Worm (Caenorhabditis elegans): ENCODE data around the gene F23D12.3.
A peak's percentile ranks its signal among the peaks of the same experiment; 100 is the strongest.

The F23D12.3 gene

DNA sequence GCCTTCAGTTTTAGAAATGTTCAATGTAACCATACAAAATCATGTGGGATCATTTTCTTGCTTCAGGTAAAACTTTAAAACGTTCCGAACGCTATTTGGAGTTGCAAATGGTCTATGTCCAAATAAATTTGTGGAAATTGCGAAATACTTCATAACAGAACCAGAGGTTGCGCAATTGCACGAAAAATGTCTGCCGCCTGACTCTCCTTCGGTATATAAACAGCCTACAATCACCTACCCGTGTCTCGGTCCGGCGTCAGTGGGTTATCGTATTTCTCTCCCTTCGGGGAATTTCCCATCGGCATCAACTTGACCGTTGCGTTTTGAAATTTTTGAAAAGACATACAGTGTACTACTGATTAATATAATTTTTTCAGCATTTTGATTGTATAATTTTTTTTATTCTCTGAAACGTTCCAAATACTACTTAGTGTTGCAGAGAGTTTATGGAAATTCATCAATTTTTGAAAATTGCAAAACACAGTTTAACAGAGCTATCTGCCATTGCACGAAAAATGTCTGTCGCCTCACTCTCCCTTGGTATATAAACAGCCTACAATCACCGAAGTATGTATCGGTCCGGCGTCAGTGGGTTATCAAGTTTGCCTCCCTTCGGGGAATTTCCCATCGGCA, 34.3 kb downstream of the F23D12.3 start (continued):
- TF ChIP-seq ceh-82 (tag; optimal IDR thresholded peaks at IDR 0.05) (no peak), nhr-77 (tag; optimal IDR thresholded peaks at IDR 0.05) (no peak), hlh-11 (tag; optimal IDR thresholded peaks at IDR 0.05) (no peak), nhr-11 (tag; optimal IDR thresholded peaks at IDR 0.05) (no peak), ztf-11 (tag; optimal IDR thresholded peaks at IDR 0.05) (no peak), lin-38 (GFP tag; IDR thresholded peaks at IDR 0.05) (no peak; the same call in 1 of the 2 replicates), mes-2 (tag; optimal IDR thresholded peaks at IDR 0.05; ENCODE audit: poor library complexity, severe bottlenecking) (no peak), nhr-10 (tag; optimal IDR thresholded peaks at IDR 0.05) (no peak), hlh-30 (tag; optimal IDR thresholded peaks at IDR 0.05; ENCODE audit: insufficient read depth) (peak; percentile 61), dpl-1 (GFP tag; optimal IDR thresholded peaks at IDR 0.05) (no peak), zip-2 (tag; optimal IDR thresholded peaks at IDR 0.05) (peak; percentile 100), lin-29 (GFP tag; IDR thresholded peaks at IDR 0.05) (0 out of 2 replicates have a peak, but pooled peaks have one; percentile 44), spr-3 (GFP tag; optimal IDR thresholded peaks at IDR 0.05) (peak; percentile 73), nhr-111 (GFP tag; optimal IDR thresholded peaks at IDR 0.05) (peak; percentile 63), nhr-237 (tag; optimal IDR thresholded peaks at IDR 0.05) (no peak), pha-4 (GFP tag; IDR thresholded peaks at IDR 0.05) (peak; percentile 76; the same call in 1 of the 2 replicates), pha-4 (tag; optimal IDR thresholded peaks at IDR 0.05) (no peak), dve-1 (tag; optimal IDR thresholded peaks at IDR 0.05; ENCODE audit: insufficient read depth) (no peak), lsy-2 (tag; optimal IDR thresholded peaks at IDR 0.05) (no peak), daf-8 (GFP tag; IDR thresholded peaks at IDR 0.05) (0 out of 2 replicates have a peak, but pooled peaks have one; percentile 54), cey-2 (tag; optimal IDR thresholded peaks at IDR 0.05; ENCODE audit: borderline replicate concordance, insufficient read depth) (no peak), ztf-7 (tag; optimal IDR thresholded peaks at IDR 0.05) (peak; percentile 92), lin-39 (tag; optimal IDR thresholded peaks at IDR 0.05) (no peak), fos-1 (tag; optimal IDR thresholded peaks at IDR 0.05) (no peak)

ce11 chrX:14477338-14477737, 34.9 kb downstream of the F23D12.3 start:
- TF ChIP-seq F49E8.2 (tag; optimal IDR thresholded peaks at IDR 0.05; ENCODE audit: borderline replicate concordance): no peak
- no peak for TF ChIP-seq gei-8 (GFP tag; optimal IDR thresholded peaks at IDR 0.05)
- TF ChIP-seq nhr-102 (tag; optimal IDR thresholded peaks at IDR 0.05): peak; percentile 14
- TF ChIP-seq Y105C5A.15 (GFP tag; IDR thresholded peaks at IDR 0.05): peak; percentile 79; the same call in 1 of the 2 replicates
- no peak for TF ChIP-seq lin-29 (GFP tag; IDR thresholded peaks at IDR 0.05)
- TF ChIP-seq ZK546.5 (tag; optimal IDR thresholded peaks at IDR 0.05): no peak
- TF ChIP-seq zfp-3 (GFP tag; conservative IDR thresholded peaks at IDR 0.05): no peak
- no peak for TF ChIP-seq aha-1 (tag)
- TF ChIP-seq lin-15B (tag; optimal IDR thresholded peaks at IDR 0.05): no peak
- TF ChIP-seq unc-39 (tag; optimal IDR thresholded peaks at IDR 0.05): no peak
- no peak for TF ChIP-seq hif-1 (tag; optimal IDR thresholded peaks at IDR 0.05)
- TF ChIP-seq ZK337.2 (GFP tag; IDR thresholded peaks at IDR 0.05): no peak
- TF ChIP-seq nhr-237 (tag; optimal IDR thresholded peaks at IDR 0.05): no peak
- TF ChIP-seq daf-8 (GFP tag; IDR thresholded peaks at IDR 0.05): peak; percentile 46; the same call in 1 of the 2 replicates
- TF ChIP-seq zfp-2 (tag; optimal IDR thresholded peaks at IDR 0.05): no peak
- no peak for TF ChIP-seq mxl-3 (GFP tag; optimal IDR thresholded peaks at IDR 0.05)
- TF ChIP-seq lim-7 (GFP tag; IDR thresholded peaks at IDR 0.05): peak; percentile 63; the same call in 1 of the 2 replicates
- TF ChIP-seq ceh-44 (GFP tag; IDR thresholded peaks at IDR 0.05): 0 out of 2 replicates have a peak, but pooled peaks have one; percentile 20
- no peak for TF ChIP-seq T20F7.1 (GFP tag; optimal IDR thresholded peaks at IDR 0.05)
- TF ChIP-seq nhr-48 (tag; optimal IDR thresholded peaks at IDR 0.05): no peak
- 0 out of 2 replicates have a peak, but pooled peaks have one; percentile 44 for TF ChIP-seq egl-43 (GFP tag; IDR thresholded peaks at IDR 0.05)
- no peak for TF ChIP-seq Y75B8A.6 (GFP tag; IDR thresholded peaks at IDR 0.05)
- TF ChIP-seq cey-2 (tag; optimal IDR thresholded peaks at IDR 0.05; ENCODE audit: borderline replicate concordance, insufficient read depth): no peak
- TF ChIP-seq R02D3.7 (tag; optimal IDR thresholded peaks at IDR 0.05): no peak
- no peak for TF ChIP-seq duxl-1 (tag; optimal IDR thresholded peaks at IDR 0.05; ENCODE audit: poor library complexity)
- TF ChIP-seq snpc-4 (tag; optimal IDR thresholded peaks at IDR 0.05): peak; percentile 76
- TF ChIP-seq dve-1 (tag; optimal IDR thresholded peaks at IDR 0.05; ENCODE audit: insufficient read depth): peak; percentile 27
- peak; percentile 68; the same call in 1 of the 2 replicates for TF ChIP-seq dmd-8 (GFP tag; IDR thresholded peaks at IDR 0.05)
- TF ChIP-seq pha-4 (GFP tag; IDR thresholded peaks at IDR 0.05): no peak
- no peak for TF ChIP-seq pha-4 (tag; optimal IDR thresholded peaks at IDR 0.05)
- TF ChIP-seq daf-19 (GFP tag; conservative IDR thresholded peaks at IDR 0.05): no peak
- TF ChIP-seq hlh-30 (tag; optimal IDR thresholded peaks at IDR 0.05; ENCODE audit: insufficient read depth): no peak
